Worm (Caenorhabditis elegans) whole organism, mixed stage, embryonic: Measurements from ENCODE around the gene gei-3.

ENCODE experiments used
- bed-3 ChIP-seq: fragments of 200-800 bp; sonication (Bioruptor generic); optimal IDR thresholded peaks from 3 replicates; lab custom pipeline; 2018; ENCODE audit warnings: mild to moderate bottlenecking, missing genetic modification characterization, moderate library complexity, missing compliant biosample characterization
- blmp-1 ChIP-seq: fragments of 150-350 bp; optimal IDR thresholded peaks from 2 replicates; lab custom pipeline; 2014; ENCODE audit warnings: missing biosample characterization, missing genetic modification characterization
- ces-1 ChIP-seq: fragments of 150-350 bp; optimal IDR thresholded peaks from 2 replicates; lab custom pipeline; 2014; ENCODE audit warnings: missing biosample characterization, missing genetic modification reagents, missing genetic modification characterization
- drap-1 ChIP-seq: fragments of 200-800 bp; sonication (Bioruptor generic); optimal IDR thresholded peaks from 3 replicates; lab custom pipeline; 2018; ENCODE audit warnings: mild to moderate bottlenecking, missing genetic modification characterization, missing compliant biosample characterization
- flh-1 ChIP-seq: fragments of 200-800 bp; sonication (Bioruptor generic); optimal IDR thresholded peaks from 2 replicates; lab custom pipeline; 2018; ENCODE audit warnings: mild to moderate bottlenecking, missing genetic modification characterization, moderate library complexity, missing compliant biosample characterization
- ham-2 ChIP-seq: fragments of 200-800 bp; sonication (Bioruptor generic); optimal IDR thresholded peaks from 2 replicates; lab custom pipeline; 2018; ENCODE audit warnings: mild to moderate bottlenecking, missing genetic modification characterization, missing compliant biosample characterization
- lin-13 ChIP-seq: fragments of 150-350 bp; optimal IDR thresholded peaks from 2 replicates; lab custom pipeline; 2014; ENCODE audit warnings: missing biosample characterization, missing genetic modification characterization
- lin-32 ChIP-seq: fragments of 200-800 bp; sonication (Bioruptor generic); optimal IDR thresholded peaks from 2 replicates; lab custom pipeline; 2018; ENCODE audit warnings: mild to moderate bottlenecking, missing genetic modification characterization, missing compliant biosample characterization
- mab-5 ChIP-seq: fragments of 150-350 bp; optimal IDR thresholded peaks from 2 replicates; lab custom pipeline; 2014; ENCODE audit warnings: missing biosample characterization, missing genetic modification characterization
- mep-1 ChIP-seq: fragments of 150-350 bp; optimal IDR thresholded peaks from 2 replicates; lab custom pipeline; 2017; ENCODE audit warnings: missing biosample characterization, missing genetic modification reagents, missing genetic modification characterization, inconsistent platforms
- nhr-12 ChIP-seq: fragments of 150-350 bp; optimal IDR thresholded peaks from 2 replicates; lab custom pipeline; 2014; ENCODE audit warnings: missing biosample characterization, missing genetic modification characterization
- nhr-2 ChIP-seq: fragments of 150-350 bp; optimal IDR thresholded peaks from 2 replicates; lab custom pipeline; 2014; ENCODE audit warnings: missing biosample characterization, missing genetic modification characterization
- nhr-237 ChIP-seq: fragments of 150-350 bp; optimal IDR thresholded peaks from 2 replicates; lab custom pipeline; 2014; ENCODE audit warnings: missing biosample characterization, missing genetic modification characterization
- nhr-76 ChIP-seq: sonication (generic microtip); optimal IDR thresholded peaks from 2 replicates; lab custom pipeline; 2017; ENCODE audit warnings: missing biosample characterization, missing genetic modification characterization
- pha-4 ChIP-seq: fragments of 150-350 bp; optimal IDR thresholded peaks from 2 replicates; lab custom pipeline; 2018; ENCODE audit warnings: missing biosample characterization, missing genetic modification reagents, missing genetic modification characterization
- sem-2 ChIP-seq: fragments of 200-800 bp; sonication (Bioruptor generic); optimal IDR thresholded peaks from 2 replicates; lab custom pipeline; 2018; ENCODE audit warnings: mild to moderate bottlenecking, missing genetic modification characterization, missing compliant biosample characterization
- snpc-4 ChIP-seq: fragments of 150-350 bp; optimal IDR thresholded peaks from 2 replicates; lab custom pipeline; 2014; ENCODE audit warnings: missing biosample characterization, missing genetic modification characterization
- sptf-1 ChIP-seq: sonication (generic microtip); optimal IDR thresholded peaks from 2 replicates; lab custom pipeline; 2017; ENCODE audit warnings: mild to moderate bottlenecking, missing genetic modification characterization, moderate library complexity, missing compliant biosample characterization
- tbx-8 ChIP-seq: fragments of 200-800 bp; sonication (Bioruptor generic); optimal IDR thresholded peaks from 2 replicates; lab custom pipeline; 2018; ENCODE audit warnings: mild to moderate bottlenecking, missing genetic modification characterization, moderate library complexity, missing compliant biosample characterization
- unc-120 ChIP-seq: sonication (generic microtip); optimal IDR thresholded peaks from 2 replicates; lab custom pipeline; 2017; ENCODE audit warnings: missing genetic modification characterization, missing compliant biosample characterization; ENCODE audit not compliant: poor library complexity, severe bottlenecking
- unc-62 ChIP-seq: fragments of 150-350 bp; optimal IDR thresholded peaks from 2 replicates; lab custom pipeline; 2014; ENCODE audit warnings: missing biosample characterization, missing genetic modification reagents, missing genetic modification characterization
- zip-8 ChIP-seq: fragments of 150-350 bp; optimal IDR thresholded peaks from 2 replicates; lab custom pipeline; 2014; ENCODE audit warnings: missing biosample characterization, missing genetic modification characterization
- ztf-11 ChIP-seq: fragments of 150-350 bp; optimal IDR thresholded peaks from 2 replicates; lab custom pipeline; 2014; ENCODE audit warnings: missing biosample characterization, missing genetic modification characterization

The gei-3 gene

DNA sequence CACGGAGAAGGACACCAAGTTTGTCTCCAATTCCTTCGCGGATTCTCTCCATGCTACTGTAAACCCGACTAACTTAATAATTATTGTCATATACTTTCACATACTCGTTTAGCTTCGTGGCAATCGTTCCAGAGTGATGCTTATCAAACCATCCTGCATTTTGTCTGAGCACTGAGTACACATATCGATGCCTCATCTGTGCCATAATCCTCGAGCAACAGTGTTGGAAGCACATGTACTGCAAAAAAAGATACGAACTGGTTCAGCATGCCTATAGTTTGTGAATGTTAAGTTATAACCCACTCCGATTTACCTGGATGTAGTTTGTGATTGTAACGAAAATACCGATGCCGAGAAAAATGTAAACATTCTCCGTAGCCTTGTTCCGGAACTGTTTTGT lies 58.4 kb downstream of the gei-3 start:
- TF ChIP-seq unc-120 (tag; lab: Kevin White, UChicago) (no peak), zip-8 (tag; lab: Kevin White, UChicago) (no peak), nhr-2 (tag; lab: Kevin White, UChicago) (no peak), tbx-8 (no peak), mep-1 (no peak), nhr-12 (tag; lab: Kevin White, UChicago) (no peak), lin-13 (tag; lab: Kevin White, UChicago) (no peak), ham-2 (GFP tag; lab: Kevin White, UChicago) (no peak), blmp-1 (tag; lab: Kevin White, UChicago) (no peak), nhr-237 (tag; lab: Kevin White, UChicago) (no peak), sptf-1 (tag; lab: Kevin White, UChicago) (no peak), nhr-76 (no peak)

DNA sequence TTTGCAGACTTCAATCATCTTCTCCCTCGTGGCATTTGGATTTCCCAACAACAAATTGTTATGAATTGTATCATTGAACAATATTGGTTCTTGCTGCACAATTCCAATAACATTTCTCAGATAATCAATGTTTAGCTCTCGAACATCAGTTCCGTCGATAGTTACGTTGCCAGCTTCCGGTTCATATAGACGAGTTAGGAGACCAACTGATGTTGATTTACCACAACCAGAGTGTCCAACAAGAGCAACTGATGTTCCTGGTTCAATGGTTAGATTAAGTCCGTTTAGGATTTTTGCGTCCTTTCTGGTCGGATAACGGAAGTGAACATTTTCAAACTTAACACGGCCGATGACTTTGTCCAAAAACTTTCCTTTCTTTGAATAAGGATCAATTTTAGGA lies 59.4 kb downstream of the gei-3 start:
- TF ChIP-seq tbx-8, result no peak
- TF ChIP-seq bed-3 (GFP tag; lab: Kevin White, UChicago), result no peak
- no peak for TF ChIP-seq flh-1 (GFP tag; lab: Kevin White, UChicago)
- no peak for TF ChIP-seq lin-32
- no peak for TF ChIP-seq pha-4 (tag; lab: Kevin White, UChicago)
- no peak for TF ChIP-seq ham-2 (GFP tag; lab: Kevin White, UChicago)
- TF ChIP-seq mab-5, result no peak
- TF ChIP-seq ces-1 (GFP tag; lab: Kevin White, UChicago), result no peak
- TF ChIP-seq nhr-12 (tag; lab: Kevin White, UChicago), result no peak
- no peak for TF ChIP-seq lin-13 (tag; lab: Kevin White, UChicago)

DNA sequence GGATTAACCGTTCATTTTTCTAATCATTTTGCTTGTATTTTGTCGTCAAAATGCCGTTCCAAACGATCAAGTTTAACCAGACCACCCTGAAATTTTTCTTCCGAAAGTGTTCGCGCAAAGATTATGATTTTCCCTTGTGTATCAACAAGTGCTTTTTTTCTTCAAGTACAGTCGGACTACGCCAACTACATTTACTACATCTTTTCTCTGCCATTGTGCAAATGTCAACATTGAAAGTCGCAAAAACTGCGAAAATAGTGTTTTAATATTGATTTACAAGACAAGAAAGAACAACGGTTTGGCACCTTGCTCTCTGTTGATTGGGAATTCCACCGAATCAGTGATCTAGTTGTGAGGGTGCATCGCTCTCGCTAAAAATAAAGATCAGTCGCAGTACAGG lies 62.6 kb downstream of the gei-3 start:
- TF ChIP-seq nhr-237 (tag; lab: Kevin White, UChicago), result peak; percentile 14
- no peak for TF ChIP-seq drap-1 (GFP tag; lab: Kevin White, UChicago)

ce11 chrX:12749530-12750240 lies 63.8 kb downstream of the gei-3 start, which contains the start of gene pgp-14:
pgp-14 (minus strand) TSS chrX:12749580.
- TF ChIP-seq mab-5 (no peak), nhr-237 (tag; lab: Kevin White, UChicago) (no peak), ham-2 (GFP tag; lab: Kevin White, UChicago) (no peak), sem-2 (GFP tag; lab: Kevin White, UChicago) (no peak), zip-8 (tag; lab: Kevin White, UChicago) (no peak), nhr-76 (no peak), sptf-1 (tag; lab: Kevin White, UChicago) (no peak), unc-62 (GFP tag; lab: Kevin White, UChicago) (no peak), nhr-2 (tag; lab: Kevin White, UChicago) (no peak), ces-1 (GFP tag; lab: Kevin White, UChicago) (no peak), snpc-4 (tag; lab: Kevin White, UChicago) (no peak), nhr-12 (tag; lab: Kevin White, UChicago) (no peak), flh-1 (GFP tag; lab: Kevin White, UChicago) (no peak), ztf-11 (tag; lab: Kevin White, UChicago) (no peak)
